Worm (Caenorhabditis elegans) whole organism, L2 larva: ENCODE results near the gene Y39A3B.1.

Source experiments
- C34F6.9 ChIP-seq: fragments of 150-350 bp; optimal IDR thresholded peaks from 2 replicates; lab custom pipeline; 2014; ENCODE audit warnings: missing biosample characterization, missing genetic modification characterization
- F13H6.1 ChIP-seq: sonication (generic microtip); optimal IDR thresholded peaks from 2 replicates; lab custom pipeline; 2016; ENCODE audit warnings: missing genetic modification characterization, missing compliant biosample characterization
- R02D3.7 ChIP-seq: fragments of 150-350 bp; optimal IDR thresholded peaks from 2 replicates; lab custom pipeline; 2014; ENCODE audit warnings: missing biosample characterization, missing genetic modification characterization
- alr-1 ChIP-seq: fragments of 150-350 bp; optimal IDR thresholded peaks from 2 replicates; lab custom pipeline; 2014; ENCODE audit warnings: missing biosample characterization, missing genetic modification characterization
- ama-1 ChIP-seq: fragments of 150-350 bp; optimal IDR thresholded peaks from 2 replicates; lab custom pipeline; 2018; ENCODE audit warnings: inconsistent platforms
- blmp-1 ChIP-seq: sonication (generic microtip); optimal IDR thresholded peaks from 2 replicates; lab custom pipeline; 2017; ENCODE audit warnings: missing genetic modification characterization, mild to moderate bottlenecking, missing compliant biosample characterization, antibody characterized with exemption, moderate library complexity; ENCODE audit not compliant: insufficient read depth
- ceh-82 ChIP-seq: fragments of 150-350 bp; optimal IDR thresholded peaks from 2 replicates; lab custom pipeline; 2014; ENCODE audit warnings: missing biosample characterization, missing genetic modification characterization
- elt-1 ChIP-seq: fragments of 150-350 bp; optimal IDR thresholded peaks from 2 replicates; lab custom pipeline; 2014; ENCODE audit warnings: missing biosample characterization, missing genetic modification characterization
- elt-3 ChIP-seq: sonication (generic microtip); optimal IDR thresholded peaks from 2 replicates; lab custom pipeline; 2017; ENCODE audit warnings: missing biosample characterization, missing genetic modification characterization
- fos-1 ChIP-seq: fragments of 150-350 bp; optimal IDR thresholded peaks from 2 replicates; lab custom pipeline; 2014; ENCODE audit warnings: missing biosample characterization, missing genetic modification characterization
- gmeb-1 ChIP-seq: fragments of 150-350 bp; optimal IDR thresholded peaks from 2 replicates; lab custom pipeline; 2014; ENCODE audit warnings: missing biosample characterization, missing genetic modification characterization
- lin-11 ChIP-seq: fragments of 150-350 bp; sonication (generic microtip); optimal IDR thresholded peaks from 2 replicates; lab custom pipeline; 2014; ENCODE audit warnings: missing biosample characterization, missing genetic modification characterization, inconsistent platforms, mixed read lengths
- lin-39 ChIP-seq: fragments of 150-350 bp; optimal IDR thresholded peaks from 2 replicates; lab custom pipeline; 2014; ENCODE audit warnings: missing biosample characterization, missing genetic modification reagents, missing genetic modification characterization
- lsy-2 ChIP-seq, 2 experiments: fragments of 150-350 bp in 1 of 2; sonication (generic microtip) in 1 of 2; optimal IDR thresholded peaks; 2 replicates each; lab custom pipeline; 2014 to 2017; ENCODE audit warnings: missing biosample characterization in 2 of 2, missing genetic modification characterization in 2 of 2
- mbf-1 ChIP-seq: sonication (generic microtip); optimal IDR thresholded peaks from 2 replicates; lab custom pipeline; 2017; ENCODE audit warnings: missing biosample characterization, missing genetic modification characterization
- nhr-10 ChIP-seq: sonication (generic microtip); optimal IDR thresholded peaks from 2 replicates; lab custom pipeline; 2017; ENCODE audit warnings: missing biosample characterization, missing genetic modification characterization
- nhr-129 ChIP-seq: fragments of 150-350 bp; optimal IDR thresholded peaks from 2 replicates; lab custom pipeline; 2014; ENCODE audit warnings: missing biosample characterization, missing genetic modification characterization
- nhr-237 ChIP-seq: fragments of 150-350 bp; optimal IDR thresholded peaks from 2 replicates; lab custom pipeline; 2014; ENCODE audit warnings: missing biosample characterization, missing genetic modification characterization
- nhr-25 ChIP-seq: fragments of 150-350 bp; sonication (generic microtip); optimal IDR thresholded peaks from 3 replicates; lab custom pipeline; 2014; ENCODE audit warnings: missing biosample characterization, missing genetic modification characterization
- peb-1 ChIP-seq: fragments of 150-350 bp; optimal IDR thresholded peaks from 2 replicates; lab custom pipeline; 2014; ENCODE audit warnings: missing biosample characterization, missing genetic modification characterization
- skn-1 ChIP-seq: sonication (generic microtip); optimal IDR thresholded peaks from 2 replicates; lab custom pipeline; 2017; ENCODE audit warnings: missing biosample characterization, missing genetic modification characterization
- sma-3 ChIP-seq: sonication (generic microtip); optimal IDR thresholded peaks from 2 replicates; lab custom pipeline; 2016; ENCODE audit warnings: missing genetic modification reagents, missing genetic modification characterization, missing compliant biosample characterization
- snpc-4 ChIP-seq: fragments of 150-350 bp; optimal IDR thresholded peaks from 2 replicates; lab custom pipeline; 2014; ENCODE audit warnings: missing biosample characterization, missing genetic modification characterization
- unc-39 ChIP-seq: fragments of 150-350 bp; optimal IDR thresholded peaks from 2 replicates; lab custom pipeline; 2014; ENCODE audit warnings: missing biosample characterization, missing genetic modification characterization
- unc-55 ChIP-seq: fragments of 150-350 bp; sonication (generic microtip); optimal IDR thresholded peaks from 3 replicates; lab custom pipeline; 2014; ENCODE audit warnings: missing biosample characterization, missing genetic modification reagents, missing genetic modification characterization
- unc-62 ChIP-seq: fragments of 150-350 bp; optimal IDR thresholded peaks from 2 replicates; lab custom pipeline; 2014; ENCODE audit warnings: missing biosample characterization, missing genetic modification reagents, missing genetic modification characterization
- ztf-1 ChIP-seq: fragments of 200-800 bp; sonication (Bioruptor generic); conservative IDR thresholded peaks from 2 replicates; pipeline ENCODE4 v1.3.6; 2022; ENCODE audit warnings: missing genetic modification characterization, missing compliant biosample characterization
- ztf-11 ChIP-seq: sonication (generic microtip); optimal IDR thresholded peaks from 2 replicates; lab custom pipeline; 2017; ENCODE audit warnings: missing biosample characterization, missing genetic modification characterization
- ztf-4 ChIP-seq: fragments of 150-350 bp; optimal IDR thresholded peaks from 2 replicates; lab custom pipeline; 2014; ENCODE audit warnings: missing biosample characterization, missing genetic modification characterization

Gene Y39A3B.1

DNA sequence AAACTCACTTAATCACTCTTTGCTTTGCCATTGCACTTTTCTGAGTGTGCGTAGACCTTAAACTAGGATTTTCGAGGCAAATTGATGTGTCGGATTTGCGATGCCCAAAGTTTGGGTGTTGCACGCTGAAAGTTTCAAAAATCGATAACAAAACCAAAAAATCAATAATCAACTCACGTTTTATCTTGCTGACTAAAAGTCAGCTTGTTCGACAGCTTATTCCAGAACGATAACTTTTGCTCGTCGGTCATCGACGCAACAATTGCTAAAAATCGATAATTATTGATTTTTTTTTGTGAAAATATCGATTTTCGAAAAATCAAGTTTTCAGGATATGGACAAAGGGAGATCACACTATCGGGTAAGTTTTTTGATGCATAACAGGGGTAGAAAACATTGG is 6.7 kb downstream of the Y39A3B.1 start:
- no peak for TF ChIP-seq elt-3 (tag; lab: Kevin White, UChicago)
- TF ChIP-seq ama-1 (lab: Kevin White, UChicago): no peak
- no peak for TF ChIP-seq alr-1
- TF ChIP-seq elt-1: no peak
- no peak for TF ChIP-seq peb-1 (tag; lab: Kevin White, UChicago)
- TF ChIP-seq C34F6.9 (tag; lab: Kevin White, UChicago): no peak
- TF ChIP-seq sma-3: no peak
- no peak for TF ChIP-seq snpc-4 (tag; lab: Kevin White, UChicago)
- no peak for TF ChIP-seq skn-1
- TF ChIP-seq ztf-1 (GFP tag; lab: Robert Waterston, UW): no peak
- no peak for TF ChIP-seq lin-11 (tag; lab: Kevin White, UChicago)
- TF ChIP-seq unc-62 (GFP tag; lab: Kevin White, UChicago): no peak

DNA sequence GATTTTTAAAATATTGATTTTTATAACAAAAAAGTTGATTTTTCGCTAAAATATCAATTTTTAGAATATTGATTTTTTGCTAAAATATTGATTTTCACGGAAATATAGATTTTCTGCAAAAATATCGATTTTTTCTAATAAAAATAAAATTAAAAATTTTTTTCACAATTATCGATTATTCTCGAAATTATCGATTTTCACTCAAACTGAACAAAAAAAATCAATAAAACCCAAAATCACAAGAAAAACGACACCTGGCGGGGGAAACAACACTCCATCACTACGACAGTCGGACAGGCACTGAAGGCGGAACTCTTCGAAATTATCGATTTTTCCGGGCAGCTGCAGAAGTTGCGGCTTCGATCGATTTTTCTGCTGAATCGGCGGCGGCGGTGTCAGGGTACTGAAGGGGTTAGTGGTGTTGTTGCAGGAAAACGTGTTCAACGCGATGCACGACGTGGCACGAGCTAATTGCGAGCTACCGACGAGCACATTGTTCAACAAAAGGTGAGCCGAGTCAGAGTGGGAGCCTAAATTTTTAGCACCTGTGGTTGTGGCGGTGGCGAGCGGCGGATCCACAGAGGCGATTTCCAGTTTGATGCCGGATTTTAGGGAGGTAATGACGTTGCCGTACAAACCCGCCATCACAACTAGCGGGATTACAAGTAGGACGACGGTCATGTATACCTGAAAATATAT is 7.5 kb downstream of the Y39A3B.1 start:
- TF ChIP-seq nhr-129 (tag; lab: Kevin White, UChicago): no peak
- TF ChIP-seq blmp-1 (tag; lab: Kevin White, UChicago): no peak
- no peak for TF ChIP-seq unc-55
- no peak for TF ChIP-seq gmeb-1 (tag; lab: Kevin White, UChicago)
- TF ChIP-seq fos-1 (tag; lab: Kevin White, UChicago): no peak
- TF ChIP-seq nhr-237: no peak
- no peak for TF ChIP-seq ama-1 (lab: Kevin White, UChicago)
- no peak for TF ChIP-seq nhr-25 (tag; lab: Kevin White, UChicago)
- no peak for TF ChIP-seq lsy-2 (tag; optimal IDR thresholded peaks at IDR 0.05; lab: Kevin White, UChicago)
- TF ChIP-seq elt-1: no peak
- no peak for TF ChIP-seq R02D3.7
- TF ChIP-seq ceh-82 (tag; lab: Kevin White, UChicago): no peak
- TF ChIP-seq F13H6.1: no peak
- TF ChIP-seq snpc-4 (tag; lab: Kevin White, UChicago): no peak
- TF ChIP-seq C34F6.9 (tag; lab: Kevin White, UChicago): no peak

DNA sequence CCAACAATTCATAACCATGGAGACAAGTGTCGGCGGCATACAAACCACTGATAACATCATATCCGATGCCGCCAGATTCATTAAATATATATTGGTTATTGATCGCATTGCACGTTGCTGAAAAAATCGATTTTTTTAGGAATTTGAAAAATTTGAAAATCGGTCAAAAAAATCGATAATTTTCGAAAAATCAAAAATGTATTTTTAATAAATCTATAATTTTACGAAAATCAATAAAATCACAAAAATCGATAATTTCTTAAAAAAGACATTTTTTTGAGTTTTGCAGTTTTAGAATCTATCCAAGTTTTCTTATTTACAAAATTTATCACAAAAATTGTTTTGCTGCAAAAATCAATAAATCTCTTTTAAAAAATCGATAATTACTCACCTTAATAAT is 9.7 kb downstream of the Y39A3B.1 start:
- TF ChIP-seq mbf-1 (no peak), unc-55 (no peak), ama-1 (lab: Kevin White, UChicago) (no peak)

DNA sequence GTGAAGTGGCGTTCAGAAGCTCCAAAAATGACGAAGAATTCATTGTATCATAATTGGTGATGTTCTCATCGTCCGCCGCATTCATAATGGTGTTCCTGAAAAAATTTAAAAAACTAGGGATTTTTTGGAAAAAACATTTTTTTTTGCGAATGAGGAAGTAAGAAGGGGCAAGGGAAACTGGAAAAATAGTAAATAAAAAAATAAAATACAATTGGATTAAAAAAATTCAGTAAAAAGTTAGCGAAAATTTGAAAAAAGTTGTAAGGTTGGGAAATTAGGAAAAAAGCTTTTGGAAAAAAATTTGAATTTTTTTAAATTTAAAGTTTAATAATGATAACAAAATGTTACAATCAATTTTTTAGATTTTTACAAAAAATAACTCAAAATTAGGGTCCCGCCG is 15.7 kb downstream of the Y39A3B.1 start, which contains the start of gene ckr-2:
TSS of gene ckr-2 (minus strand) at position 101 of the 400 bp plus-strand sequence.
- TF ChIP-seq ama-1 (lab: Kevin White, UChicago) (no peak), ztf-4 (tag; lab: Kevin White, UChicago) (no peak), unc-62 (GFP tag; lab: Kevin White, UChicago) (no peak)

DNA sequence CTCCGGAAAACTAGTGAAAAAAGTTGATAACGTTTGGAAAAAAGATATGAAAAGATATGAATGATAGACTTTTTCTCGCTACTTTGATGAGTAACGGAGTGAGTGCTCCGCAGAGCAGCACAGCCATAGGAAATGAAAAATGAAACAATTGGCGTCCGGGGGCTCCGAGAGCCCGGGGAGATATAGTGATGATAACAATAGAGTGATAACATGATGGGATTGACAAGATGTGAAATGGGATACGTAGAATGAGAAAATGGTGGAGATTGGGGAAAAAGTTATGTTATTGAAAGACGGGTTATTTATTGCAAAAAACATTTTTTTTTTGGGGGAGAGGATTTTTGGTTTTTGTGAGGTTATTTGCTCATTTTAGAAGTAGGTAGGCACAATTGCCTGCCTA is 21.7 kb downstream of the Y39A3B.1 start:
- no peak for TF ChIP-seq elt-1
- TF ChIP-seq ztf-11 (tag; lab: Kevin White, UChicago): no peak
- no peak for TF ChIP-seq unc-55
- no peak for TF ChIP-seq sma-3
- peak in 1 of 2 experiments; percentile 15 for TF ChIP-seq lsy-2 (tag; optimal IDR thresholded peaks at IDR 0.05; lab: Kevin White, UChicago)
- TF ChIP-seq F13H6.1: peak; percentile 12
- no peak for TF ChIP-seq nhr-10 (tag; lab: Kevin White, UChicago)
- no peak for TF ChIP-seq unc-39
- TF ChIP-seq blmp-1 (tag; lab: Kevin White, UChicago): no peak

DNA sequence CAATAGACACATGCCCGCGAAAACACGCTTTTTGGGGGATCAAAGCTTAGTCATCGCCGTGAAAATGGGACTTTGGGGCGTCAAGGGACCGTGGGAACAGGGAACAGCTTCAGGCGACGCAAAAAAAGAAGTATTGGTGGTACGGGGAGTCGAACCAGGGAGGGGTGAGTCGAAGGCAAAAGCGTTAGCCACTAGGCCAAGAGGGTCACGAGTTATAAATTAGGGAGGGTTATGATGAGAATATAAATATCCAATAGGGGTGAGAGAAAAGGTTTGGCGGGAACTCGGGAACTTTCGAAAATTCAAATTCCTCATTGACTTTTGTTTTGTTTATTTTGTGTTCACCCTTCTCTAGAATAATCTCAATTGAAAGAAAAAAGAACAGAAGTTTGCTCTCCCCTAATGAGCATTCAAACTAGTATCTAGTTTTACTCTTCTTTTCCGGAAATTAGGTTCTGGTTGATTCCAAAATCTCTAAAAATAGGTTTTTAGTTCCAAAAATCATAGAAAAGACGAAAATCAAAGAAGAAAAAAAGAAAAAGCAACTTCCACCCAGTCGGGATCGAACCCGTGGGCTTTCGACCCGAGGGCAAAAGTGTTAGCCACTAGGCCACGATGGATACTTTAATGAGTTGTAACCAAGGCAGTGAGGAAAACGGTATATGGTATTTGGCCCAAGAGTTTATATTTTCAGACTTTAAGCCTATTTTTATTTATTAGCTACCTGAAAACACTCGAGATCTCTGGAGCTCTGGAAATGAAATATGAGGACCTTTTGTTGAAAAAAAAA is 25.1 kb downstream of the Y39A3B.1 start:
- TF ChIP-seq unc-55 (no peak), mbf-1 (no peak), lin-39 (tag; lab: Kevin White, UChicago) (no peak), lsy-2 (tag; optimal IDR thresholded peaks at IDR 0.05; lab: Kevin White, UChicago) (no peak), blmp-1 (tag; lab: Kevin White, UChicago) (no peak), nhr-25 (tag; lab: Kevin White, UChicago) (no peak), F13H6.1 (no peak)
